Worm (Caenorhabditis elegans): Measurements from ENCODE around the gene rep-1.

Gene rep-1

DNA sequence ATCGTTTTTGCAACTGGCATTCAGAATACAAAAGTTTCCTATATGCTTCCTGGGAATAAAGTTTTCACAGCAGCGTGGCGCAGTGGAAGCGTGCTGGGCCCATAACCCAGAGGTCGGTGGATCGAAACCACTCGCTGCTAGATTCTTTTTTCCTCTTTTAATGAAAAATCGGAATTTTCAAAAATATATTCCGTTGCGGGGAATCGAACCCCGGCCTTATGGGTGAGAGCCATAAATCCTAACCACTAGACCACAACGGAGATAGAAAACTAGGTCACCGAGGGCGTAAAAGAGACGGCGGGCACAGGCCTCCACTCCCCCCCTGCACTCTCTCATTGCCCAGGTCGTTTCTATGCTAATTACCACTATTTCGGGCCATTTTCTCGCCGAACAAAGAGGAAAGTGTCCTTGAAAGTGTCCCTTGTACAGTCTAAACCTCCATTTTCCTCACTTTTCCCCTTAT, 34.4 kb downstream of the rep-1 start, which contains the start of gene Y22D7AL.6 (continued):
- peak; percentile 46; the same call in 1 of the 2 replicates for TF ChIP-seq egrh-3 (GFP tag; IDR thresholded peaks at IDR 0.05)
- no peak; the same call in 1 of the 2 replicates for TF ChIP-seq ceh-40 (GFP tag; IDR thresholded peaks at IDR 0.05)
- TF ChIP-seq sdz-38 (tag; optimal IDR thresholded peaks at IDR 0.05): no peak
- TF ChIP-seq Y95B8A.8 (GFP tag; IDR thresholded peaks at IDR 0.05): 0 out of 2 replicates have a peak, but pooled peaks have one; percentile 54
- TF ChIP-seq F10E7.11 (tag; optimal IDR thresholded peaks at IDR 0.05): no peak
- peak; percentile 35 for TF ChIP-seq attf-5 (GFP tag; optimal IDR thresholded peaks at IDR 0.05)
- TF ChIP-seq attf-6 (GFP tag; IDR thresholded peaks at IDR 0.05): 0 out of 2 replicates have a peak, but pooled peaks have one; percentile 32
- TF ChIP-seq ceh-100 (GFP tag; IDR thresholded peaks at IDR 0.05): peak; percentile 65
- TF ChIP-seq ets-4 (GFP tag; optimal IDR thresholded peaks at IDR 0.05): peak; percentile 9
- TF ChIP-seq egl-44 (GFP tag; IDR thresholded peaks at IDR 0.05): no peak
- peak; percentile 48 for TF ChIP-seq T26A5.8 (tag; optimal IDR thresholded peaks at IDR 0.05)
- TF ChIP-seq ztf-25 (GFP tag; IDR thresholded peaks at IDR 0.05): peak; percentile 82
- TF ChIP-seq Y56A3A.18 (GFP tag; IDR thresholded peaks at IDR 0.05): peak; percentile 69; the same call in 1 of the 2 replicates
- no peak for TF ChIP-seq cebp-1 (GFP tag; IDR thresholded peaks at IDR 0.05)
- peak; percentile 60 for TF ChIP-seq cebp-1 (tag; optimal IDR thresholded peaks at IDR 0.05)
- TF ChIP-seq dox-1 (GFP tag; IDR thresholded peaks at IDR 0.05): peak; percentile 81
- peak; percentile 71 for TF ChIP-seq athp-1 (tag; optimal IDR thresholded peaks at IDR 0.05)
- peak; percentile 49 for TF ChIP-seq snpc-1.3 (tag; optimal IDR thresholded peaks at IDR 0.05; ENCODE audit: insufficient read depth)
- TF ChIP-seq unc-130 (GFP tag; optimal IDR thresholded peaks at IDR 0.05): peak; percentile 18
- no peak for TF ChIP-seq C06A6.2 (GFP tag; conservative IDR thresholded peaks at IDR 0.05)
- peak; percentile 64 for TF ChIP-seq mes-4 (tag; optimal IDR thresholded peaks at IDR 0.05)
- TF ChIP-seq B0019.2 (GFP tag; conservative IDR thresholded peaks at IDR 0.05): peak; percentile 45
- no peak for TF ChIP-seq F55B11.4 (tag; optimal IDR thresholded peaks at IDR 0.05; ENCODE audit: borderline replicate concordance, insufficient read depth)
- TF ChIP-seq T07F8.4 (tag; optimal IDR thresholded peaks at IDR 0.05): peak; percentile 42
- peak; percentile 72 for TF ChIP-seq hmg-1.2 (GFP tag; IDR thresholded peaks at IDR 0.05)
- peak; percentile 68 for TF ChIP-seq ekl-4 (GFP tag; IDR thresholded peaks at IDR 0.05)
- 0 out of 2 replicates have a peak, but pooled peaks have one; percentile 48 for TF ChIP-seq nhr-120 (GFP tag; IDR thresholded peaks at IDR 0.05)
- TF ChIP-seq him-1 (tag; optimal IDR thresholded peaks at IDR 0.05): peak; percentile 15
- TF ChIP-seq rpc-1 (optimal IDR thresholded peaks at IDR 0.05): peak; percentile 92
- peak; percentile 76 for TF ChIP-seq rpc-1 (tag; optimal IDR thresholded peaks at IDR 0.05)
- no peak for TF ChIP-seq F57C9.4 (tag; optimal IDR thresholded peaks at IDR 0.05)
- peak; percentile 53; the same call in 1 of the 2 replicates for TF ChIP-seq Y67H2A.10 (GFP tag; conservative IDR thresholded peaks at IDR 0.05)
- peak; percentile 74 for TF ChIP-seq mxl-1 (tag; optimal IDR thresholded peaks at IDR 0.05)
- TF ChIP-seq nhr-80 (tag; optimal IDR thresholded peaks at IDR 0.05): no peak
- peak; percentile 77 for TF ChIP-seq mcd-1 (GFP tag; IDR thresholded peaks at IDR 0.05)
- peak; percentile 45; the same call in 1 of the 2 replicates for TF ChIP-seq ztf-28 (GFP tag; IDR thresholded peaks at IDR 0.05)
- no peak for TF ChIP-seq efl-1 (GFP tag; optimal IDR thresholded peaks at IDR 0.05)
- no peak for TF ChIP-seq madf-8 (GFP tag; conservative IDR thresholded peaks at IDR 0.05)
- peak; percentile 77 for TF ChIP-seq madf-10 (tag; optimal IDR thresholded peaks at IDR 0.05)
- TF ChIP-seq pha-4 (tag; optimal IDR thresholded peaks at IDR 0.05): no peak
- peak; percentile 71 for TF ChIP-seq lin-54 (GFP tag; optimal IDR thresholded peaks at IDR 0.05)
- TF ChIP-seq chd-7 (tag; optimal IDR thresholded peaks at IDR 0.05): peak; percentile 76
- TF ChIP-seq gei-17 (GFP tag; optimal IDR thresholded peaks at IDR 0.05): peak; percentile 26
- TF ChIP-seq die-1 (tag; optimal IDR thresholded peaks at IDR 0.05): peak; percentile 91
- 0 out of 2 replicates have a peak, but pooled peaks have one; percentile 33 for TF ChIP-seq ztf-6 (GFP tag; IDR thresholded peaks at IDR 0.05)
- TF ChIP-seq somi-1 (GFP tag; optimal IDR thresholded peaks at IDR 0.05): peak; percentile 56
- no peak for TF ChIP-seq unc-62 (GFP tag; optimal IDR thresholded peaks at IDR 0.05)
- no peak for TF ChIP-seq sea-2 (GFP tag; IDR thresholded peaks at IDR 0.05)
- no peak for TF ChIP-seq dpl-1 (GFP tag; optimal IDR thresholded peaks at IDR 0.05)
- TF ChIP-seq attf-3 (GFP tag; conservative IDR thresholded peaks at IDR 0.05): peak; percentile 61; the same call in 1 of the 2 replicates

Data from whole organism, young adult.